Worm (Caenorhabditis elegans) whole organism, L1 larva: ENCODE measurements around the gene ethe-1.

Source experiments
- C04F5.9 ChIP-seq: sonication (generic microtip); optimal IDR thresholded peaks from 2 replicates; lab custom pipeline; 2016; ENCODE audit warnings: missing genetic modification characterization, missing compliant biosample characterization
- C16A3.4 ChIP-seq: fragments of 150-350 bp; optimal IDR thresholded peaks from 2 replicates; lab custom pipeline; 2014; ENCODE audit warnings: missing biosample characterization, missing genetic modification characterization
- aha-1 ChIP-seq: fragments of 150-350 bp; optimal IDR thresholded peaks from 2 replicates; lab custom pipeline; 2014; ENCODE audit warnings: missing biosample characterization, missing genetic modification characterization
- alr-1 ChIP-seq: fragments of 200-800 bp; sonication (Bioruptor generic); optimal IDR thresholded peaks from 2 replicates; lab custom pipeline; 2018; ENCODE audit warnings: borderline replicate concordance, mild to moderate bottlenecking, missing genetic modification characterization, missing compliant biosample characterization
- blmp-1 ChIP-seq: fragments of 150-350 bp; optimal IDR thresholded peaks from 2 replicates; lab custom pipeline; 2014; ENCODE audit warnings: missing biosample characterization, missing genetic modification characterization
- ceh-63 ChIP-seq: fragments of 200-800 bp; sonication (Bioruptor generic); optimal IDR thresholded peaks from 2 replicates; lab custom pipeline; 2018; ENCODE audit warnings: mild to moderate bottlenecking, missing genetic modification characterization, missing compliant biosample characterization
- ceh-8 ChIP-seq: fragments of 200-800 bp; sonication (Bioruptor generic); optimal IDR thresholded peaks from 2 replicates; lab custom pipeline; 2018; ENCODE audit warnings: mild to moderate bottlenecking, missing genetic modification characterization, moderate library complexity, missing compliant biosample characterization
- ceh-90 ChIP-seq: sonication (generic microtip); optimal IDR thresholded peaks from 2 replicates; lab custom pipeline; 2016; ENCODE audit warnings: missing genetic modification characterization, missing compliant biosample characterization
- ces-1 ChIP-seq: fragments of 150-350 bp; optimal IDR thresholded peaks from 2 replicates; lab custom pipeline; 2014; ENCODE audit warnings: missing biosample characterization, missing genetic modification reagents, missing genetic modification characterization
- dsc-1 ChIP-seq: sonication (generic microtip); optimal IDR thresholded peaks from 2 replicates; lab custom pipeline; 2016; ENCODE audit warnings: mild to moderate bottlenecking, missing genetic modification characterization, missing compliant biosample characterization
- efl-1 ChIP-seq, 4 experiments: fragments of 150-350 bp; optimal IDR thresholded peaks in 3 of 4; peaks in 1 of 4; 1 replicate in 1 of 4; 2 replicates in 3 of 4; lab custom pipeline; 2014; ENCODE audit warnings: missing biosample characterization in 2 of 4, missing genetic modification characterization in 2 of 4, missing genetic modification reagents in 2 of 4
- efl-3 ChIP-seq: fragments of 200-800 bp; sonication (Bioruptor generic); optimal IDR thresholded peaks from 2 replicates; lab custom pipeline; 2018; ENCODE audit warnings: mild to moderate bottlenecking, missing genetic modification characterization, missing compliant biosample characterization
- elt-2 ChIP-seq: sonication (generic microtip); optimal IDR thresholded peaks from 2 replicates; lab custom pipeline; 2016; ENCODE audit warnings: missing genetic modification characterization, mild to moderate bottlenecking, inconsistent platforms, missing compliant biosample characterization, missing genetic modification reagents
- fkh-10 ChIP-seq: sonication (generic microtip); optimal IDR thresholded peaks from 2 replicates; lab custom pipeline; 2017; ENCODE audit warnings: missing biosample characterization, missing genetic modification reagents, missing genetic modification characterization
- fkh-8 ChIP-seq: sonication (generic microtip); optimal IDR thresholded peaks from 2 replicates; lab custom pipeline; 2016; ENCODE audit warnings: mild to moderate bottlenecking, missing genetic modification characterization, missing compliant biosample characterization
- fos-1 ChIP-seq: fragments of 150-350 bp; optimal IDR thresholded peaks from 2 replicates; lab custom pipeline; 2014; ENCODE audit warnings: missing biosample characterization, missing genetic modification characterization
- grh-1 ChIP-seq: fragments of 200-800 bp; sonication (Bioruptor generic); IDR thresholded peaks from 2 replicates; pipeline ENCODE4 v1.3.6; 2022; ENCODE audit warnings: missing genetic modification reagents, missing genetic modification characterization, missing compliant biosample characterization
- hlh-17 ChIP-seq: fragments of 200-800 bp; sonication (Bioruptor generic); optimal IDR thresholded peaks from 2 replicates; lab custom pipeline; 2018; ENCODE audit warnings: missing genetic modification characterization, mild to moderate bottlenecking, missing compliant biosample characterization, moderate library complexity, borderline replicate concordance
- hpl-2 ChIP-seq: fragments of 150-350 bp; optimal IDR thresholded peaks from 2 replicates; lab custom pipeline; 2014; ENCODE audit warnings: missing biosample characterization, missing genetic modification reagents, missing genetic modification characterization
- jun-1 ChIP-seq: fragments of 150-350 bp; optimal IDR thresholded peaks from 2 replicates; lab custom pipeline; 2014; ENCODE audit warnings: missing biosample characterization, missing genetic modification reagents, missing genetic modification characterization
- lin-13 ChIP-seq: fragments of 150-350 bp; optimal IDR thresholded peaks from 2 replicates; lab custom pipeline; 2014; ENCODE audit warnings: missing biosample characterization, missing genetic modification reagents, missing genetic modification characterization
- lir-3 ChIP-seq: sonication (generic microtip); optimal IDR thresholded peaks from 2 replicates; lab custom pipeline; 2016; ENCODE audit warnings: mild to moderate bottlenecking, missing genetic modification characterization, moderate library complexity, missing compliant biosample characterization; ENCODE audit not compliant: poor library complexity
- mdl-1 ChIP-seq, 2 experiments: fragments of 150-350 bp; optimal IDR thresholded peaks; 2 replicates each; lab custom pipeline; 2014 to 2017; ENCODE audit warnings: missing biosample characterization in 2 of 2, missing genetic modification characterization in 2 of 2, inconsistent platforms in 1 of 2
- mef-2 ChIP-seq: fragments of 150-350 bp; optimal IDR thresholded peaks from 2 replicates; lab custom pipeline; 2014; ENCODE audit warnings: missing biosample characterization, missing genetic modification characterization
- mep-1 ChIP-seq: fragments of 150-350 bp; optimal IDR thresholded peaks from 2 replicates; lab custom pipeline; 2014; ENCODE audit warnings: missing biosample characterization, missing genetic modification characterization
- nhr-12 ChIP-seq: sonication (generic microtip); optimal IDR thresholded peaks from 2 replicates; lab custom pipeline; 2017; ENCODE audit warnings: missing biosample characterization, missing genetic modification characterization
- nhr-19 ChIP-seq: fragments of 200-800 bp; sonication (Bioruptor generic); conservative IDR thresholded peaks from 2 replicates; pipeline ENCODE4 v1.3.6; 2022; ENCODE audit warnings: missing genetic modification characterization, missing compliant biosample characterization
- nhr-237 ChIP-seq: fragments of 150-350 bp; optimal IDR thresholded peaks from 2 replicates; lab custom pipeline; 2014; ENCODE audit warnings: missing biosample characterization, missing genetic modification characterization
- nhr-28 ChIP-seq: fragments of 150-350 bp; optimal IDR thresholded peaks from 2 replicates; lab custom pipeline; 2014; ENCODE audit warnings: missing biosample characterization, missing genetic modification characterization
- nhr-47 ChIP-seq: sonication (generic microtip); optimal IDR thresholded peaks from 2 replicates; lab custom pipeline; 2016; ENCODE audit warnings: mild to moderate bottlenecking, missing genetic modification characterization, moderate library complexity, missing compliant biosample characterization
- nhr-71 ChIP-seq: sonication (generic microtip); optimal IDR thresholded peaks from 2 replicates; lab custom pipeline; 2016; ENCODE audit warnings: mild to moderate bottlenecking, missing genetic modification characterization, moderate library complexity, missing compliant biosample characterization
- nhr-76 ChIP-seq: sonication (generic microtip); optimal IDR thresholded peaks from 2 replicates; lab custom pipeline; 2017; ENCODE audit warnings: missing biosample characterization, missing genetic modification characterization
- pax-3 ChIP-seq: fragments of 200-800 bp; sonication (Bioruptor generic); optimal IDR thresholded peaks from 2 replicates; lab custom pipeline; 2018; ENCODE audit warnings: mild to moderate bottlenecking, missing genetic modification characterization, moderate library complexity, missing compliant biosample characterization
- snpc-4 ChIP-seq: fragments of 150-350 bp; optimal IDR thresholded peaks from 2 replicates; lab custom pipeline; 2014; ENCODE audit warnings: missing biosample characterization, missing genetic modification characterization
- snu-23 ChIP-seq: sonication (generic microtip); optimal IDR thresholded peaks from 2 replicates; lab custom pipeline; 2016; ENCODE audit warnings: missing genetic modification characterization, missing compliant biosample characterization
- sox-4 ChIP-seq: sonication (generic microtip); optimal IDR thresholded peaks from 2 replicates; lab custom pipeline; 2016; ENCODE audit warnings: missing genetic modification characterization, missing compliant biosample characterization
- sptf-1 ChIP-seq: fragments of 150-350 bp; optimal IDR thresholded peaks from 2 replicates; lab custom pipeline; 2014; ENCODE audit warnings: missing biosample characterization, missing genetic modification characterization
- swsn-7 ChIP-seq: sonication (generic microtip); optimal IDR thresholded peaks from 2 replicates; lab custom pipeline; 2016; ENCODE audit warnings: missing genetic modification characterization, missing compliant biosample characterization
- tbx-2 ChIP-seq: sonication (generic microtip); optimal IDR thresholded peaks from 2 replicates; lab custom pipeline; 2016; ENCODE audit warnings: missing genetic modification characterization, missing compliant biosample characterization
- tlp-1 ChIP-seq: fragments of 150-350 bp; optimal IDR thresholded peaks from 2 replicates; lab custom pipeline; 2014; ENCODE audit warnings: missing biosample characterization, missing genetic modification characterization
- xbp-1 ChIP-seq: sonication (generic microtip); optimal IDR thresholded peaks from 2 replicates; lab custom pipeline; 2016; ENCODE audit warnings: missing genetic modification characterization, missing compliant biosample characterization
- ztf-4 ChIP-seq: fragments of 150-350 bp; optimal IDR thresholded peaks from 2 replicates; lab custom pipeline; 2014; ENCODE audit warnings: missing biosample characterization, missing genetic modification characterization

ethe-1 gene

DNA sequence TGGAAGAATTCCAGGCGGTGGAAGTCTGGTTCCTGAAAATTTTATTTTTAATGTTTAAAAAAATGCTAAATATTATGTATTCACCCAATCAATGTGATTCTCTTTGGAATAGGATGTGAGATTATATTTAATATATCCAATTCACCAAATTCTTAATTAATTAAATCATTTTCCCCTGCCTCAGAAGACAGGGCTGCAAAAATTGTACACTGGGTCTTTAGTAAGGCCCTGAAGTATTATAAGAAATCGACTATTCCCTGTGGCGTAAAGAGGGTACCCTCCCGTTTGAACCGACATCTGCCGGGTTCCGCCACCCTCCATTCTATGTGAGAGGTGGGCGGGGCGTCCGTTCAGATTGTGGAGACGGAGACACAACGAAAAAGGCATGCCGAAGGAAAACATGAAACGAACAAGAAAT lies 2.7 kb upstream of the ethe-1 start (continued):
- TF ChIP-seq nhr-12 (tag; lab: Kevin White, UChicago) (no peak), jun-1 (tag; lab: Kevin White, UChicago) (peak; percentile 52), mep-1 (tag; lab: Kevin White, UChicago) (peak; percentile 74)

DNA sequence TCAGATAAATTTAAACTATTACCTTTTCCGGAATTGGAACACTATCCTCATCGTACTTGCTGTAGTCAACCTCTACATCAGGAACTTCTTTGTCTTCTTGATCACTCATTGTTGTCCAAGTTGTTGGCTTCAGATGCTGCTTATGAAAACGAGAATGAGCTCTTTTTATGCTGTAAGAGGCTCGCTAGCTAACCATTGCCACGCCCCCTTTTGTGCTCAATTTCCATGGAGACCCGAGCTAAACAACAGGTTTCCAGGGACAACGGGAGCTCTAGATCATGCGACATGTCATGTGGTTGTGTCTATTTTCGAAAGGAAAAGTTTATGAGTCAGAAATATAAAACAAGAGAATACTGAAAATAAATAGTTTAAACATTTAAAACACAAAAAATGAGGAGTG lies 1.9 kb upstream of the ethe-1 start, which contains the start of gene C33A12.4:
C33A12.4 (minus strand) TSS at position 131 of the 400 bp plus-strand sequence.
- TF ChIP-seq nhr-19 (GFP tag; lab: Robert Waterston, UW), result no peak
- peak; percentile 38 for TF ChIP-seq nhr-71 (tag; lab: Kevin White, UChicago)
- TF ChIP-seq snu-23 (GFP tag; lab: Kevin White, UChicago), result no peak
- no peak for TF ChIP-seq lir-3 (tag; lab: Kevin White, UChicago)
- TF ChIP-seq fkh-8 (tag; lab: Kevin White, UChicago), result peak; percentile 95
- peak; percentile 50 for TF ChIP-seq sox-4
- peak; percentile 14 for TF ChIP-seq mep-1 (tag; lab: Kevin White, UChicago)
- no peak for TF ChIP-seq C16A3.4 (tag; lab: Kevin White, UChicago)
- TF ChIP-seq ceh-90 (tag; lab: Kevin White, UChicago), result no peak
- TF ChIP-seq nhr-28 (tag; lab: Kevin White, UChicago), result no peak
- peak; percentile 9 for TF ChIP-seq fos-1 (tag; lab: Kevin White, UChicago)
- peak; percentile 24 for TF ChIP-seq fkh-10
- TF ChIP-seq xbp-1, result peak; percentile 30
- no peak for TF ChIP-seq nhr-237 (tag; lab: Kevin White, UChicago)
- TF ChIP-seq ztf-4 (tag; lab: Kevin White, UChicago), result peak; percentile 8
- peak; percentile 5 for TF ChIP-seq swsn-7 (tag; lab: Kevin White, UChicago)
- no peak for TF ChIP-seq efl-1 (optimal IDR thresholded peaks at IDR 0.05; lab: Kevin White, UChicago)
- TF ChIP-seq efl-1 (GFP tag; optimal IDR thresholded peaks at IDR 0.05 in 1 of 2; lab: Kevin White, UChicago), result peak in 1 of 2 experiments; percentile 62
- TF ChIP-seq pax-3 (tag; lab: Kevin White, UChicago), result peak; percentile 10
- TF ChIP-seq grh-1 (GFP tag; lab: Robert Waterston, UW), result no peak
- TF ChIP-seq mef-2 (tag; lab: Kevin White, UChicago), result no peak
- TF ChIP-seq tbx-2 (tag; lab: Kevin White, UChicago), result no peak
- TF ChIP-seq nhr-12 (tag; lab: Kevin White, UChicago), result no peak
- no peak for TF ChIP-seq alr-1 (tag; lab: Kevin White, UChicago)
- no peak for TF ChIP-seq hlh-17 (GFP tag; lab: Kevin White, UChicago)
- no peak for TF ChIP-seq sptf-1
- peak; percentile 53 for TF ChIP-seq nhr-47 (tag; lab: Kevin White, UChicago)
- TF ChIP-seq ceh-63, result no peak
- TF ChIP-seq lin-13 (GFP tag; lab: Kevin White, UChicago), result peak; percentile 5
- no peak for TF ChIP-seq nhr-76 (tag; lab: Kevin White, UChicago)
- TF ChIP-seq dsc-1 (tag; lab: Kevin White, UChicago), result peak; percentile 41
- TF ChIP-seq aha-1, result no peak

ce11 chrIV:9506251-9506650 lies 2.3 kb downstream of the ethe-1 start, which contains the start of gene ttr-9:
TSS of gene ttr-9 (minus strand) at chrIV:9506351.
- no peak for TF ChIP-seq C04F5.9 (tag; lab: Kevin White, UChicago)
- TF ChIP-seq ces-1, result no peak
- TF ChIP-seq efl-3, result no peak
- TF ChIP-seq blmp-1 (tag; lab: Kevin White, UChicago), result no peak
- no peak for TF ChIP-seq tlp-1 (tag; lab: Kevin White, UChicago)
- no peak for TF ChIP-seq ceh-90 (tag; lab: Kevin White, UChicago)
- no peak for TF ChIP-seq swsn-7 (tag; lab: Kevin White, UChicago)
- TF ChIP-seq hpl-2 (GFP tag; lab: Kevin White, UChicago), result no peak
- TF ChIP-seq ceh-8 (GFP tag; lab: Kevin White, UChicago), result no peak
- TF ChIP-seq nhr-19 (GFP tag; lab: Robert Waterston, UW), result no peak
- no peak for TF ChIP-seq mdl-1 (tag; optimal IDR thresholded peaks at IDR 0.05; lab: Kevin White, UChicago)
- no peak for TF ChIP-seq fkh-8 (tag; lab: Kevin White, UChicago)
- no peak for TF ChIP-seq snpc-4 (tag; lab: Kevin White, UChicago)
- no peak for TF ChIP-seq alr-1 (tag; lab: Kevin White, UChicago)
- no peak for TF ChIP-seq elt-2 (tag; lab: Kevin White, UChicago)
